Worm (Caenorhabditis elegans): Measurements from ENCODE around the gene ddx-19.

- TF ChIP-seq W03F9.2 (tag; optimal IDR thresholded peaks at IDR 0.05) (no peak), him-1 (tag; optimal IDR thresholded peaks at IDR 0.05) (no peak), dao-5 (tag; optimal IDR thresholded peaks at IDR 0.05) (no peak)
Observed at ce11 chrII:8896541-8896940, 11.8 kb downstream of the ddx-19 start, which contains the start of gene lat-1.
